Worm (Caenorhabditis elegans) whole organism, L2 larva: ENCODE measurements around the gene F54H12.2.

Experiments used
- ama-1 ChIP-seq: fragments of 150-350 bp; optimal IDR thresholded peaks from 2 replicates; lab custom pipeline; 2018; ENCODE audit warnings: inconsistent platforms
- blmp-1 ChIP-seq: sonication (generic microtip); optimal IDR thresholded peaks from 2 replicates; lab custom pipeline; 2017; ENCODE audit warnings: missing genetic modification characterization, mild to moderate bottlenecking, missing compliant biosample characterization, antibody characterized with exemption, moderate library complexity; ENCODE audit not compliant: insufficient read depth
- ceh-82 ChIP-seq: fragments of 150-350 bp; optimal IDR thresholded peaks from 2 replicates; lab custom pipeline; 2014; ENCODE audit warnings: missing biosample characterization, missing genetic modification characterization
- nhr-12 ChIP-seq: fragments of 150-350 bp; optimal IDR thresholded peaks from 2 replicates; lab custom pipeline; 2014; ENCODE audit warnings: missing biosample characterization, missing genetic modification characterization
- unc-62 ChIP-seq: fragments of 150-350 bp; optimal IDR thresholded peaks from 2 replicates; lab custom pipeline; 2014; ENCODE audit warnings: missing biosample characterization, missing genetic modification reagents, missing genetic modification characterization
- ztf-11 ChIP-seq: sonication (generic microtip); optimal IDR thresholded peaks from 2 replicates; lab custom pipeline; 2017; ENCODE audit warnings: missing biosample characterization, missing genetic modification characterization
- ztf-4 ChIP-seq: fragments of 150-350 bp; optimal IDR thresholded peaks from 2 replicates; lab custom pipeline; 2014; ENCODE audit warnings: missing biosample characterization, missing genetic modification characterization

ce11 chrIII:7956965-7957364 is 7.4 kb upstream of the F54H12.2 start, which contains the start of gene C29E4.9:
- no peak for TF ChIP-seq ztf-11 (tag; lab: Kevin White, UChicago)
- no peak for TF ChIP-seq nhr-12 (tag; lab: Kevin White, UChicago)
- no peak for TF ChIP-seq blmp-1 (tag; lab: Kevin White, UChicago)
- TF ChIP-seq ceh-82: no peak
- no peak for TF ChIP-seq ama-1 (lab: Kevin White, UChicago)
- TF ChIP-seq unc-62 (GFP tag; lab: Kevin White, UChicago): no peak
- no peak for TF ChIP-seq ztf-4 (tag; lab: Kevin White, UChicago)
